Worm (Caenorhabditis elegans) whole organism, L1 larva: ENCODE results near the gene clp-6.

Source experiments
- C04F5.9 ChIP-seq: sonication (generic microtip); optimal IDR thresholded peaks from 2 replicates; lab custom pipeline; 2016; ENCODE audit warnings: missing genetic modification characterization, missing compliant biosample characterization
- F16B12.6 ChIP-seq: fragments of 150-350 bp; optimal IDR thresholded peaks from 2 replicates; lab custom pipeline; 2014; ENCODE audit warnings: missing biosample characterization, missing genetic modification characterization
- Y116A8C.19 ChIP-seq: sonication (generic microtip); optimal IDR thresholded peaks from 2 replicates; lab custom pipeline; 2016; ENCODE audit warnings: missing compliant biosample characterization, missing genetic modification characterization, borderline replicate concordance
- aha-1 ChIP-seq: fragments of 150-350 bp; optimal IDR thresholded peaks from 2 replicates; lab custom pipeline; 2014; ENCODE audit warnings: missing biosample characterization, missing genetic modification characterization
- aly-2 ChIP-seq: fragments of 150-350 bp; optimal IDR thresholded peaks from 2 replicates; lab custom pipeline; 2014; ENCODE audit warnings: missing biosample characterization, missing genetic modification characterization
- blmp-1 ChIP-seq: fragments of 150-350 bp; optimal IDR thresholded peaks from 2 replicates; lab custom pipeline; 2014; ENCODE audit warnings: missing biosample characterization, missing genetic modification characterization
- ceh-88 ChIP-seq: fragments of 200-800 bp; sonication (Bioruptor generic); IDR thresholded peaks from 2 replicates; pipeline ENCODE4 v1.3.6; 2022; ENCODE audit warnings: missing genetic modification characterization, missing compliant biosample characterization
- dsc-1 ChIP-seq: sonication (generic microtip); optimal IDR thresholded peaks from 2 replicates; lab custom pipeline; 2016; ENCODE audit warnings: mild to moderate bottlenecking, missing genetic modification characterization, missing compliant biosample characterization
- efl-1 ChIP-seq, 4 experiments: fragments of 150-350 bp; optimal IDR thresholded peaks in 3 of 4; peaks in 1 of 4; 1 replicate in 1 of 4; 2 replicates in 3 of 4; lab custom pipeline; 2014; ENCODE audit warnings: missing biosample characterization in 2 of 4, missing genetic modification characterization in 2 of 4, missing genetic modification reagents in 2 of 4
- egl-27 ChIP-seq, 2 experiments: fragments of 150-350 bp in 1 of 2; sonication (generic microtip); optimal IDR thresholded peaks; 3 replicates each; lab custom pipeline; 2017 to 2018; ENCODE audit warnings: missing biosample characterization in 2 of 2, missing genetic modification characterization in 2 of 2, missing genetic modification reagents in 2 of 2
- elt-2 ChIP-seq: sonication (generic microtip); optimal IDR thresholded peaks from 2 replicates; lab custom pipeline; 2016; ENCODE audit warnings: missing genetic modification characterization, mild to moderate bottlenecking, inconsistent platforms, missing compliant biosample characterization, missing genetic modification reagents
- elt-3 ChIP-seq, 6 experiments: fragments of 150-350 bp in 1 of 6; sonication (generic microtip); optimal IDR thresholded peaks; 2 replicates each; lab custom pipeline; 2017 to 2018; ENCODE audit warnings: missing biosample characterization in 6 of 6, missing genetic modification characterization in 6 of 6, inconsistent platforms in 1 of 6
- grh-1 ChIP-seq: fragments of 200-800 bp; sonication (Bioruptor generic); IDR thresholded peaks from 2 replicates; pipeline ENCODE4 v1.3.6; 2022; ENCODE audit warnings: missing genetic modification reagents, missing genetic modification characterization, missing compliant biosample characterization
- hlh-17 ChIP-seq: fragments of 200-800 bp; sonication (Bioruptor generic); optimal IDR thresholded peaks from 2 replicates; lab custom pipeline; 2018; ENCODE audit warnings: missing genetic modification characterization, mild to moderate bottlenecking, missing compliant biosample characterization, moderate library complexity, borderline replicate concordance
- hpl-2 ChIP-seq: fragments of 150-350 bp; optimal IDR thresholded peaks from 2 replicates; lab custom pipeline; 2014; ENCODE audit warnings: missing biosample characterization, missing genetic modification reagents, missing genetic modification characterization
- jun-1 ChIP-seq: fragments of 150-350 bp; optimal IDR thresholded peaks from 2 replicates; lab custom pipeline; 2014; ENCODE audit warnings: missing biosample characterization, missing genetic modification reagents, missing genetic modification characterization
- lin-39 ChIP-seq: fragments of 150-350 bp; optimal IDR thresholded peaks from 2 replicates; lab custom pipeline; 2014; ENCODE audit warnings: missing biosample characterization, missing genetic modification reagents, missing genetic modification characterization
- lsy-2 ChIP-seq, 2 experiments: fragments of 150-350 bp; optimal IDR thresholded peaks; 2 replicates each; lab custom pipeline; 2014; ENCODE audit warnings: missing biosample characterization in 2 of 2, missing genetic modification characterization in 2 of 2
- mab-9 ChIP-seq: fragments of 200-800 bp; sonication (Bioruptor generic); IDR thresholded peaks from 2 replicates; pipeline ENCODE4 v1.3.6; 2022; ENCODE audit warnings: missing genetic modification reagents, missing genetic modification characterization, missing compliant biosample characterization
- mef-2 ChIP-seq: fragments of 150-350 bp; optimal IDR thresholded peaks from 2 replicates; lab custom pipeline; 2014; ENCODE audit warnings: missing biosample characterization, missing genetic modification characterization
- nhr-20 ChIP-seq: sonication (generic microtip); optimal IDR thresholded peaks from 2 replicates; lab custom pipeline; 2016; ENCODE audit warnings: mild to moderate bottlenecking, missing genetic modification characterization, missing compliant biosample characterization
- nhr-237 ChIP-seq: fragments of 150-350 bp; optimal IDR thresholded peaks from 2 replicates; lab custom pipeline; 2014; ENCODE audit warnings: missing biosample characterization, missing genetic modification characterization
- nhr-71 ChIP-seq: sonication (generic microtip); optimal IDR thresholded peaks from 2 replicates; lab custom pipeline; 2016; ENCODE audit warnings: mild to moderate bottlenecking, missing genetic modification characterization, moderate library complexity, missing compliant biosample characterization
- nhr-90 ChIP-seq: sonication (generic microtip); optimal IDR thresholded peaks from 2 replicates; lab custom pipeline; 2016; ENCODE audit warnings: mild to moderate bottlenecking, missing genetic modification characterization, missing compliant biosample characterization; ENCODE audit not compliant: poor library complexity
- pax-3 ChIP-seq: fragments of 200-800 bp; sonication (Bioruptor generic); optimal IDR thresholded peaks from 2 replicates; lab custom pipeline; 2018; ENCODE audit warnings: mild to moderate bottlenecking, missing genetic modification characterization, moderate library complexity, missing compliant biosample characterization
- rnt-1 ChIP-seq: sonication (generic microtip); optimal IDR thresholded peaks from 2 replicates; lab custom pipeline; 2016; ENCODE audit warnings: mild to moderate bottlenecking, missing genetic modification characterization, moderate library complexity, missing compliant biosample characterization
- snpc-4 ChIP-seq: fragments of 150-350 bp; optimal IDR thresholded peaks from 2 replicates; lab custom pipeline; 2014; ENCODE audit warnings: missing biosample characterization, missing genetic modification characterization
- snu-23 ChIP-seq: sonication (generic microtip); optimal IDR thresholded peaks from 2 replicates; lab custom pipeline; 2016; ENCODE audit warnings: missing genetic modification characterization, missing compliant biosample characterization
- unc-62 ChIP-seq: fragments of 150-350 bp; optimal IDR thresholded peaks from 2 replicates; lab custom pipeline; 2014; ENCODE audit warnings: missing biosample characterization, missing genetic modification reagents, missing genetic modification characterization
- unc-86 ChIP-seq: sonication (generic microtip); optimal IDR thresholded peaks from 2 replicates; lab custom pipeline; 2016; ENCODE audit warnings: missing genetic modification characterization, missing compliant biosample characterization
- unc-98 ChIP-seq: fragments of 200-800 bp; sonication (Bioruptor generic); IDR thresholded peaks from 2 replicates; pipeline ENCODE4 v1.3.6; 2022; ENCODE audit warnings: missing genetic modification characterization, missing compliant biosample characterization
- vab-15 ChIP-seq: sonication (generic microtip); optimal IDR thresholded peaks from 2 replicates; lab custom pipeline; 2017; ENCODE audit warnings: missing genotype, mild to moderate bottlenecking, missing genetic modification characterization, missing compliant biosample characterization
- ztf-11 ChIP-seq, 2 experiments: sonication (generic microtip); optimal IDR thresholded peaks; 2 replicates each; lab custom pipeline; 2016 to 2017; ENCODE audit warnings: missing genetic modification characterization in 2 of 2, missing biosample characterization in 1 of 2, missing compliant biosample characterization in 1 of 2

The clp-6 gene

DNA sequence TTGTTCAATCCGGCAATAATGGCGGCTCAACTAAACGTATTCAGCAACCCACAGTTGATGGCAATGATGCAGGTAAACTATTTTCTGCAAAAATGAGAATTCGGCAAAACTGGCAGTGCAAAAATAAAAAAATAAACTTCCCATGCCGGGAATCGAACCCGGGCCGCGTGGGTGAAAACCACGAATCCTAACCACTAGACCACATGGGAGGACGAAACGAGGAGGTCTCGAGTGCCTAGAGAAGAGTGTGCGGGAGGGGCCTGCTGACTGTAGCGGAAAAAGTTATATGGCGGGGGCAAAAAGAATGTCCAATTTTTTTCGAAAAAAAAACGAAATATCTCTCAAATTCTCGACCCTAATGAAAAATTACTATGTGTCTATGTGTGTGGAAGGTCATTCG is 46.8 kb downstream of the clp-6 start (continued):
- TF ChIP-seq nhr-71 (tag; lab: Kevin White, UChicago) (peak; percentile 70), blmp-1 (tag; lab: Kevin White, UChicago) (no peak), snu-23 (GFP tag; lab: Kevin White, UChicago) (peak; percentile 79), rnt-1 (tag; lab: Kevin White, UChicago) (peak; percentile 69), grh-1 (peak; percentile 73), ceh-88 (no peak), vab-15 (peak; percentile 13), nhr-20 (tag; lab: Kevin White, UChicago) (peak; percentile 58), unc-62 (GFP tag; lab: Kevin White, UChicago) (no peak), jun-1 (no peak), pax-3 (tag; lab: Kevin White, UChicago) (no peak), unc-86 (no peak), elt-3 (tag; optimal IDR thresholded peaks at IDR 0.05; lab: Kevin White, UChicago) (peak in 1 of 6 experiments; percentile 17), mef-2 (no peak), snpc-4 (tag; lab: Kevin White, UChicago) (no peak), unc-98 (GFP tag; lab: Robert Waterston, UW) (no peak), Y116A8C.19 (tag; lab: Kevin White, UChicago) (no peak), aha-1 (tag; lab: Kevin White, UChicago) (no peak), lin-39 (tag; lab: Kevin White, UChicago) (no peak), lsy-2 (tag; optimal IDR thresholded peaks at IDR 0.05; lab: Kevin White, UChicago) (peak; percentile 17 to 54)
- TF ChIP-seq, all 84 proteins: peak for 29

DNA sequence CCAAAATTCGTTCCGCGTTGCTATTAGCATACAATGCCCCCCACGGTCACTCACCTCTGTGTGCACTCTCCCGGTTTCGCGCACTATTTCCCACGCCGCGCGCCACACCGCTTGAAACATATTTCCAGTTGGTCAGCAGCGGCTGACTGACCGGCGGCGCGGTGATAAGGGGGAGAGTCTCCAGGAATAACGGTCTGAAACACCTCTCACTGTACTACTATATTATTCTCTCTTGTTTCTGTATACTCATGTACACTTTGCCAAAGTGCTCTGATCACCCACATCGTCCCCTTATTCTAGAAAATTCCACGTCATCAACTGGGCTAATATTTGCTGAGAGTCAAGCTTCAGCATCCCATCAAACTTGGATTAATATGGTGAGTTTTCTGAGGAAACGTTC is 48.9 kb downstream of the clp-6 start, which contains the start of gene nhr-41:
nhr-41 (plus strand) TSS at position 301 of the 400 bp plus-strand sequence.
- TF ChIP-seq elt-2 (tag; lab: Kevin White, UChicago) (no peak), F16B12.6 (tag; lab: Kevin White, UChicago) (no peak), hpl-2 (GFP tag; lab: Kevin White, UChicago) (no peak), egl-27 (tag; optimal IDR thresholded peaks at IDR 0.05; lab: Kevin White, UChicago) (no peak), pax-3 (tag; lab: Kevin White, UChicago) (no peak), aly-2 (no peak), hlh-17 (GFP tag; lab: Kevin White, UChicago) (no peak), lin-39 (tag; lab: Kevin White, UChicago) (no peak), Y116A8C.19 (tag; lab: Kevin White, UChicago) (no peak), aha-1 (tag; lab: Kevin White, UChicago) (no peak), C04F5.9 (no peak), ztf-11 (tag; optimal IDR thresholded peaks at IDR 0.05; lab: Kevin White, UChicago) (no peak), nhr-237 (no peak), dsc-1 (tag; lab: Kevin White, UChicago) (no peak)

DNA sequence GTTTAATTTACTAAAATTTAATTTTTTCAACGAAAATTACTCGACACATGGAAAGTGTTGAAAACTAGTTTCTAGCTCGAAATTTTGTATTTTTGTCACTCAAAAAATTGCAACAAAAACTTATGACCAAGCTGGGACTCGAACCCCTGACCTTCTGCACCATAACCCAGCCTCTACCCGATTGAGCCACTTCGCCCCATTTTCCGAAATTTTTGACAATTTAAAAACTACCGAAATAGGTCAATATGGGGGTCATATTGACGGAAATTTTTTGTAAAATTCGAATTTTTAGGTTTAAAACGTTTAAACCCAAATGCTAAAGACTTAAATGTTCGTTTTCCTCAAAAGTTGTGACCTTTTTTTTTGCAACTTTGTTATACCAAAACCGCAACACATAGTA is 49.3 kb downstream of the clp-6 start:
- TF ChIP-seq efl-1 (optimal IDR thresholded peaks at IDR 0.05; lab: Kevin White, UChicago) (no peak), efl-1 (GFP tag; optimal IDR thresholded peaks at IDR 0.05 in 1 of 2; lab: Kevin White, UChicago) (peak in 1 of 2 experiments; percentile 53), nhr-90 (tag; lab: Kevin White, UChicago) (no peak)

DNA sequence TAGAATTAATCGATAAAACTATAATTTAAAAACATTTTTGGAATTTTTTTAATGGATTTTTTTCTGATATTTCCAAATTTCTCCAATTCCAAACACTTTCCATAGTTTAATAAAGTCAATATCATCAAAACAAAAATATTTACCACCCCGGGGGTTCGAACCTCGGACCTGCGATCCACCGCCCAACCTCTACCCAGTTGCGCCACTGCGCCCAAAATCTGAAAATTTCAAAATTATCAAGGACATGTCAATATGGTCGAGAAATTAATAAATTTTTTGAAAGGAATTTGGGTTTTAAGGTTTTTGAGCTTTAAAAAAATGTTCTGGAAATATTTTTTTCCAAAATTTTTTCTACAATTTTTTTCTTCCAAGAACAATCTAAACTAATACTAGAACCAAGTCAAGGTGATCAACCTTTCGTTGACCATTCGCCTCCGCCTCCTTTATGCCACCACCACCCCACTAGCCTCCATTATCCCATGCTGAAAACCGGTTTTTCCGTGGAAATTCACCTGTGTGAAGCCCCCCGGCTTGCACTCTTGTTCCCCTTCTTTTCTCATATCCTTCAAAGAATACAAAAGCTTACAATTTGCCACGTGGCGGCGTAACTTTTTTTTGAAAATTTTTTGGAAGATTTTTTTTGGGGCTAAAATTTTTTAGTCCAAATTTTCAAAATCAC is 53.1 kb downstream of the clp-6 start:
- TF ChIP-seq nhr-90 (tag; lab: Kevin White, UChicago) (no peak), blmp-1 (tag; lab: Kevin White, UChicago) (peak; percentile 37), mab-9 (GFP tag; lab: Robert Waterston, UW) (no peak)
